Worm (Caenorhabditis elegans): Measurements from ENCODE around the gene R12B2.6.

ce11 chrIII:5814098-5814497, 19.9 kb downstream of the R12B2.6 start:
- TF ChIP-seq ama-1 (optimal IDR thresholded peaks at IDR 0.05) (no peak), hnd-1 (tag; optimal IDR thresholded peaks at IDR 0.05) (no peak), aly-1 (tag; optimal IDR thresholded peaks at IDR 0.05) (no peak), tra-4 (tag; optimal IDR thresholded peaks at IDR 0.05) (no peak), B0310.2 (tag; optimal IDR thresholded peaks at IDR 0.05) (no peak), hmbx-1 (tag; optimal IDR thresholded peaks at IDR 0.05) (no peak), ets-7 (tag; optimal IDR thresholded peaks at IDR 0.05) (no peak), ceh-13 (GFP tag; optimal IDR thresholded peaks at IDR 0.05) (no peak), ceh-36 (tag; optimal IDR thresholded peaks at IDR 0.05) (no peak)
